Worm (Caenorhabditis elegans): Measurements from ENCODE around the gene twk-39.
A peak's percentile ranks its signal among the peaks of the same experiment; 100 is the strongest.

Gene twk-39

DNA sequence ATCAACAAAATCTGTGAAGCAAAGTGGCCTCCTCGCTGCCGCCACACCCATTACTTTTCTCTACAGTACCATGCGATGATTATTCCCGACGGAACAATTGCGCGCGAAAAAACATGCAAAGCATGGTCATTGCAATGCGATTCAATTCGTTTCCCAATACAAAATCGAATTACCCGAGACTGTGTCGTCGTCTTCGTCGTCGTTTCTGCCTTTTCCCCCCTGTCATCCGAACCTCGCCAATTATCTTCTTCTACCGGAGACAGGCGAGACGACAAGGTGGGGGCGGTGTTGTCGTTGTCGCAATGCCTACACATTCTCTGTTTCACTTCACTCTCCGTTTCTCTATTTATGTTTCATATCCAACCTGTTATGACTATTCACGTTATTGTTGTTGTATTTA is 16.3 kb downstream of the twk-39 start (continued):
- TF ChIP-seq unc-39 (tag; optimal IDR thresholded peaks at IDR 0.05) (no peak), nhr-21 (tag; optimal IDR thresholded peaks at IDR 0.05) (peak; percentile 42), ceh-16 (tag; optimal IDR thresholded peaks at IDR 0.05) (no peak)

DNA sequence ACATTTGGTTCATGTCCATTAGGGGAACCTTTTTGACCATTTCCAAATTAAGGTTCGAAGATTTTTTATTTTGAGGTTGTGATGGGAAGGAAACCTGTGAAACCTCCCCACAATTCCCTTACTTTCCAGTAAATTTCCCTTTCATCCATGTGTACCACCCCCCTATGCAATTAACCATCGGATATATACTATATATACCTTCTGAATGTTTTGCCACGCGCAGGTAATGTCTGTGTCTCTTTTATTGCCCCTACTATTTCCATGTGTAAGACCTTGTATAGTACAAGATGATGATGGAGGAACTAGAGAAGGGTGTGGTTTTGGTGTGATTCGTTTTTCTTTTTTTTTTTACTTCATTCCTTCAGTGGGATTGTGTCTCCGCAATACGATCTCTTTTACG is 19.1 kb downstream of the twk-39 start:
- TF ChIP-seq lin-11 (tag; optimal IDR thresholded peaks at IDR 0.05), result no peak
- TF ChIP-seq sma-3 (GFP tag; optimal IDR thresholded peaks at IDR 0.05), result peak; percentile 37
- no peak for TF ChIP-seq ama-1 (optimal IDR thresholded peaks at IDR 0.05)
- no peak for TF ChIP-seq mab-5 (tag; optimal IDR thresholded peaks at IDR 0.05)
- peak; percentile 22 for TF ChIP-seq nhr-6 (tag; optimal IDR thresholded peaks at IDR 0.05)
- TF ChIP-seq nhr-12 (tag; optimal IDR thresholded peaks at IDR 0.05), result no peak
- TF ChIP-seq lin-13 (GFP tag; optimal IDR thresholded peaks at IDR 0.05), result no peak
- peak; percentile 39 for TF ChIP-seq nhr-25 (tag; optimal IDR thresholded peaks at IDR 0.05)
- no peak for TF ChIP-seq ztf-4 (tag; optimal IDR thresholded peaks at IDR 0.05)
- TF ChIP-seq elt-1 (tag; optimal IDR thresholded peaks at IDR 0.05), result no peak
- TF ChIP-seq sma-9 (GFP tag; optimal IDR thresholded peaks at IDR 0.05), result peak; percentile 45
- no peak for TF ChIP-seq sma-9 (tag; optimal IDR thresholded peaks at IDR 0.05)
- TF ChIP-seq blmp-1 (tag; optimal IDR thresholded peaks at IDR 0.05; ENCODE audit: insufficient read depth), result peak; percentile 61
- peak; percentile 64 for TF ChIP-seq sem-4 (tag; optimal IDR thresholded peaks at IDR 0.05)
- no peak for TF ChIP-seq elt-3 (tag; optimal IDR thresholded peaks at IDR 0.05)
- TF ChIP-seq nhr-23 (tag; optimal IDR thresholded peaks at IDR 0.05), result no peak
- TF ChIP-seq lin-39 (tag; optimal IDR thresholded peaks at IDR 0.05), result no peak
- TF ChIP-seq alr-1 (tag; optimal IDR thresholded peaks at IDR 0.05), result no peak
- TF ChIP-seq nhr-237 (tag; optimal IDR thresholded peaks at IDR 0.05), result no peak

DNA sequence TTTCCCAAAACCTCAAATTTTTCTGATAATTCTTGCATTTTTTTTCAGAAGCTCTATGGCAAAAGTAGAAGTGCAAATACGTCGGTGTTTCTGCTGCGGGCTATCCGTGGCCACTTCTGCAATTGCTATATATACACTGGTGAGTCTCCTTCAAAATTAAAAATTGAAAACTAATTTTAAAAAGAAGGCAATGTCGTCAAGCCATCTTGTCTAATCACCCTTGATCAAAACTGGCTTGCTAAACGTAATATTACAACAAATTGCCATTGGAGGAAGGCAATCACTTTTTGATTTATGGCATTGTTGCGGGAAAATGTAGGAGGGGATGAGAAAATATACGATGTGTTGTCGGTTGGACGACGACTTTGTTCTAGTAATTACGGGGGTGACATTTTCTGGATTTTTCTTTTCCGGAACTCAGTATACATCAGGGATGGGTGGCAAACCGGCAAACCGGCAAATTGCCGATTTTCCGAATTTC is 21.0 kb downstream of the twk-39 start, which contains the start of gene C18D11.1:
C18D11.1 (plus strand) TSS at position 51 of the 481 bp plus-strand sequence.
- TF ChIP-seq lin-39 (tag; optimal IDR thresholded peaks at IDR 0.05), result no peak
- TF ChIP-seq nhr-25 (tag; optimal IDR thresholded peaks at IDR 0.05), result peak; percentile 26
- no peak for TF ChIP-seq nhr-6 (tag; optimal IDR thresholded peaks at IDR 0.05)
- TF ChIP-seq alr-1 (tag; optimal IDR thresholded peaks at IDR 0.05), result no peak

DNA sequence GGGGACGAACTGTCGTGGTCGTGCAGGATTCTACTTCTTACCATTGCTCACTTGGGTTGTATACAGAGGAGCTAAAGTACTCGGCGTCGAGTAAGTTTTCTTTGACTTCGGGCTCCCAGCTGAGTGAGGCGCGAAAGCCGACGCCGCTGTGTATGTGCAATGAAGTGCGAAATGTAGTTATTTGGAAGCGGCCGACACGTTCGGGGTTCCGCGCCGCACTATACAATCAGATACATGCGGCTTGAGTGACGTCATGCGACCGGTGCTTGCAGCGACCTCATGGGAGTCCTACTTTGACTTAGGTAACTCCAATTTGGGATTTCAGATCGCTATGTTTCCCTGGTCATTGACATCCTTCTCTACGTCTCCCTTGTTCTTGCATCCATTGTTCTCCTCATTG is 22.3 kb downstream of the twk-39 start:
- TF ChIP-seq snpc-4 (tag; optimal IDR thresholded peaks at IDR 0.05) (peak; percentile 81), blmp-1 (tag; optimal IDR thresholded peaks at IDR 0.05; ENCODE audit: insufficient read depth) (no peak)

DNA sequence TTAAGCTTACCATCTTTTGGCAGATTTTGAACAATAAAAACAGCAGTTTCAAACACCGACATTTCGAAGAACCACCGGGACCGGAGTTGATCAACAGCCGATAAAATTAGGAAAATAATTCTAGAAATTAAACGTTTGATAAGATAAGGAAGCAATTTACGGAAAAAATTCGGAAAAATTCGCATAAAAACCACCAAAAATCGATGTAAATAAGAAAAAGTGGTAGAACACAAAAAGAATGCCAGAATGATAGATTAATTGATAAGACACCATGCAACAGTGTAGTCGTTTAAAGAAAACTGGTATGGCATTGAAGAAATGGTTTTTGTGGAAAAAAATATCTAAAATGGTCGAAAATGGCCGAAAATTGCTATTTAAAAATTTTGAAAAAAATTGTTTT is 26.9 kb downstream of the twk-39 start, which contains the start of gene maa-1:
maa-1 (minus strand) TSS at position 120 of the 400 bp plus-strand sequence.
- peak; percentile 9 for TF ChIP-seq gmeb-1 (tag; optimal IDR thresholded peaks at IDR 0.05)
- TF ChIP-seq nhr-6 (tag; optimal IDR thresholded peaks at IDR 0.05), result no peak
- TF ChIP-seq nhr-11 (tag; optimal IDR thresholded peaks at IDR 0.05), result no peak
- TF ChIP-seq skn-1 (tag; optimal IDR thresholded peaks at IDR 0.05), result no peak
- TF ChIP-seq crh-2 (tag; optimal IDR thresholded peaks at IDR 0.05), result peak; percentile 1
- TF ChIP-seq fos-1 (tag; optimal IDR thresholded peaks at IDR 0.05), result peak; percentile 42

DNA sequence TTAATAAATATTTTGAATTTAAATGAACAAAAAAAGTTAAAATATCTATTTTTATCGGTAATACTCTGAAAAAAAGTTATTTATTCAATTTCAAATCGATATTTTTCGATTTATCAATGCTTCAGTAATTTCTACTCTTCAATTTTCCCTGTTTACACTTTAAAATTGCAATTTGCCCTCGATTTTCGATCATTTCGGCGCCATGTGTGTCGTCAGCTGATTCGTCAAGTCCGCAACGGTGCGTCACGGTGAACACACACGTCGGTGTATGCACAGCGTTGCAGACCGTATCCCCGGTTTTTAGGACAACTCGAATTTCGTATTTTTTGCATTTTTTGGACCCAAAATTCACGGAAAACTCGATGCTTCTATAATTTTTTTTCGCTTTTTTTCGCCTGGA is 27.7 kb downstream of the twk-39 start, which contains the start of gene C18D11.3:
C18D11.3 (plus strand) TSS at position 189 of the 400 bp plus-strand sequence.
- TF ChIP-seq lsy-2 (tag; optimal IDR thresholded peaks at IDR 0.05), result peak; percentile 90 to 98
- peak; percentile 49 for TF ChIP-seq ztf-4 (tag; optimal IDR thresholded peaks at IDR 0.05)
- TF ChIP-seq skn-1 (tag; optimal IDR thresholded peaks at IDR 0.05), result no peak
- TF ChIP-seq mbf-1 (tag; optimal IDR thresholded peaks at IDR 0.05), result no peak
- peak; percentile 76 for TF ChIP-seq gmeb-1 (tag; optimal IDR thresholded peaks at IDR 0.05)
- TF ChIP-seq fos-1 (tag; optimal IDR thresholded peaks at IDR 0.05), result peak; percentile 86
- TF ChIP-seq crh-2 (tag; optimal IDR thresholded peaks at IDR 0.05), result peak; percentile 88
- TF ChIP-seq zag-1 (tag; optimal IDR thresholded peaks at IDR 0.05), result peak; percentile 16
- no peak for TF ChIP-seq elt-1 (tag; optimal IDR thresholded peaks at IDR 0.05)
- TF ChIP-seq Y55F3AM.14 (GFP tag; optimal IDR thresholded peaks at IDR 0.05), result no peak
- TF ChIP-seq lin-13 (GFP tag; optimal IDR thresholded peaks at IDR 0.05), result peak; percentile 84
- TF ChIP-seq nhr-10 (tag; optimal IDR thresholded peaks at IDR 0.05), result peak; percentile 24
- TF ChIP-seq egl-27 (tag; optimal IDR thresholded peaks at IDR 0.05), result peak; percentile 60
- no peak for TF ChIP-seq unc-62 (GFP tag; optimal IDR thresholded peaks at IDR 0.05)
- TF ChIP-seq nhr-129 (tag; optimal IDR thresholded peaks at IDR 0.05), result peak; percentile 92
- peak; percentile 94 for TF ChIP-seq C34F6.9 (tag; optimal IDR thresholded peaks at IDR 0.05)
- TF ChIP-seq alr-1 (tag; optimal IDR thresholded peaks at IDR 0.05), result no peak
- TF ChIP-seq nhr-237 (tag; optimal IDR thresholded peaks at IDR 0.05), result no peak
- TF ChIP-seq nhr-6 (tag; optimal IDR thresholded peaks at IDR 0.05), result no peak
- TF ChIP-seq nhr-21 (tag; optimal IDR thresholded peaks at IDR 0.05), result peak; percentile 77
- no peak for TF ChIP-seq aly-2 (tag; optimal IDR thresholded peaks at IDR 0.05)
- TF ChIP-seq mdl-1 (tag; optimal IDR thresholded peaks at IDR 0.05), result peak in 1 of 2 experiments; percentile 63
- TF ChIP-seq sma-9 (GFP tag; optimal IDR thresholded peaks at IDR 0.05), result peak; percentile 90
- no peak for TF ChIP-seq sma-9 (tag; optimal IDR thresholded peaks at IDR 0.05)
- no peak for TF ChIP-seq peb-1 (tag; optimal IDR thresholded peaks at IDR 0.05)
- peak; percentile 90 for TF ChIP-seq lin-11 (tag; optimal IDR thresholded peaks at IDR 0.05)
- TF ChIP-seq ama-1 (optimal IDR thresholded peaks at IDR 0.05), result no peak
- peak; percentile 82 for TF ChIP-seq sma-3 (GFP tag; optimal IDR thresholded peaks at IDR 0.05)
- TF ChIP-seq dmd-4 (tag; optimal IDR thresholded peaks at IDR 0.05), result no peak
- TF ChIP-seq unc-39 (tag; optimal IDR thresholded peaks at IDR 0.05), result no peak
- no peak for TF ChIP-seq nhr-77 (tag; optimal IDR thresholded peaks at IDR 0.05)

Measured in whole organism, L2 larva.